Fruit fly (Drosophila melanogaster) whole organism: ENCODE results near the gene CG31288.

Source experiments
- CG8478 ChIP-seq: fragments of >200 bp; optimal IDR thresholded peaks from 2 replicates; lab custom pipeline; 2018; ENCODE audit warnings: inconsistent platforms
- Dll ChIP-seq: fragments of >200 bp; optimal IDR thresholded peaks from 2 replicates; lab custom pipeline; 2017
- EcR ChIP-seq, 2 experiments: fragments of >200 bp; optimal IDR thresholded peaks; 2 replicates each; lab custom pipeline; 2017; ENCODE audit warnings: missing biosample characterization in 2 of 2, missing genetic modification characterization in 2 of 2, missing genetic modification reagents in 2 of 2
- pan ChIP-seq: fragments of >200 bp; optimal IDR thresholded peaks from 2 replicates; lab custom pipeline; 2017
- psq ChIP-seq: fragments of >200 bp; optimal IDR thresholded peaks from 2 replicates; lab custom pipeline; 2017
- usp ChIP-seq: fragments of >200 bp; optimal IDR thresholded peaks from 2 replicates; lab custom pipeline; 2017; ENCODE audit warnings: missing biosample characterization, missing genetic modification characterization, mixed read lengths

Gene CG31288

dm6 chr3R:25292864-25293284 is 6.5 kb downstream of the CG31288 start, which contains the start of gene CG31098:
TSS of gene CG31098 (minus strand) at chr3R:25292977.
- TF ChIP-seq CG8478 (lab: Kevin White, UChicago) (no peak), psq (no peak), Dll (lab: Kevin White, UChicago) (no peak), pan (lab: Kevin White, UChicago) (no peak), usp (no peak), EcR (GFP tag; optimal IDR thresholded peaks at IDR 0.05; lab: Kevin White, UChicago) (no peak)

- no peak for TF ChIP-seq pan (lab: Kevin White, UChicago)
- no peak for TF ChIP-seq CG8478 (lab: Kevin White, UChicago)
- TF ChIP-seq Dll (lab: Kevin White, UChicago), result no peak
- no peak for TF ChIP-seq psq
- no peak for TF ChIP-seq EcR (GFP tag; optimal IDR thresholded peaks at IDR 0.05; lab: Kevin White, UChicago)
- no peak for TF ChIP-seq usp
These were observed 9.8 kb downstream of the CG31288 start, which contains the start of gene CG11893 for dm6 chr3R:25289589-25289988. TSS of gene CG11893 (plus strand) at chr3R:25289889.

- TF ChIP-seq psq (no peak), EcR (GFP tag; optimal IDR thresholded peaks at IDR 0.05; lab: Kevin White, UChicago) (no peak), usp (no peak), CG8478 (lab: Kevin White, UChicago) (no peak), Dll (lab: Kevin White, UChicago) (no peak), pan (lab: Kevin White, UChicago) (no peak)
These were observed 12.2 kb downstream of the CG31288 start, which contains the start of gene CG13658 for dm6 chr3R:25287128-25287527. TSS of gene CG13658 (plus strand) at chr3R:25287474.

dm6 chr3R:25285173-25285572 is 14.2 kb downstream of the CG31288 start, which contains the start of gene CG31104:
TSS of gene CG31104 (plus strand) at chr3R:25285473.
- TF ChIP-seq EcR (GFP tag; optimal IDR thresholded peaks at IDR 0.05; lab: Kevin White, UChicago) (no peak), CG8478 (lab: Kevin White, UChicago) (no peak)

dm6 chr3R:25283209-25283670 is 16.1 kb downstream of the CG31288 start, which contains the start of gene CG31300:
TSS of gene CG31300 (plus strand) at chr3R:25283620.
- TF ChIP-seq EcR (GFP tag; optimal IDR thresholded peaks at IDR 0.05; lab: Kevin White, UChicago), result no peak
- no peak for TF ChIP-seq usp
- no peak for TF ChIP-seq psq
- TF ChIP-seq pan (lab: Kevin White, UChicago), result no peak
- TF ChIP-seq CG8478 (lab: Kevin White, UChicago), result no peak
- TF ChIP-seq Dll (lab: Kevin White, UChicago), result no peak

dm6 chr3R:25281165-25281564 is 18.2 kb downstream of the CG31288 start, which contains the start of gene CG11892:
TSS of gene CG11892 (plus strand) at chr3R:25281548.
- TF ChIP-seq pan (lab: Kevin White, UChicago), result no peak
- no peak for TF ChIP-seq Dll (lab: Kevin White, UChicago)
- TF ChIP-seq usp, result no peak
- TF ChIP-seq CG8478 (lab: Kevin White, UChicago), result no peak

- TF ChIP-seq usp (no peak), psq (no peak)
These were observed 19.5 kb downstream of the CG31288 start, which contains the start of gene CG10514 for dm6 chr3R:25279796-25280350. TSS of gene CG10514 (minus strand) at chr3R:25279846.

- TF ChIP-seq Dll (lab: Kevin White, UChicago) (no peak), pan (lab: Kevin White, UChicago) (no peak), CG8478 (lab: Kevin White, UChicago) (no peak), EcR (GFP tag; optimal IDR thresholded peaks at IDR 0.05; lab: Kevin White, UChicago) (no peak), usp (no peak), psq (no peak)
These were observed 22.2 kb downstream of the CG31288 start, which contains the start of gene CG10513 for dm6 chr3R:25277112-25277511. TSS of gene CG10513 (minus strand) at chr3R:25277212.

- no peak for TF ChIP-seq EcR (GFP tag; optimal IDR thresholded peaks at IDR 0.05; lab: Kevin White, UChicago)
- no peak for TF ChIP-seq pan (lab: Kevin White, UChicago)
- no peak for TF ChIP-seq CG8478 (lab: Kevin White, UChicago)
- TF ChIP-seq psq, result no peak
- no peak for TF ChIP-seq usp
- no peak for TF ChIP-seq Dll (lab: Kevin White, UChicago)
These were observed 24.1 kb downstream of the CG31288 start for dm6 chr3R:25275276-25275675.

dm6 chr3R:25273537-25273936 is 25.8 kb downstream of the CG31288 start, which contains the start of gene CG11878:
TSS of gene CG11878 (plus strand) at chr3R:25273837.
- TF ChIP-seq CG8478 (lab: Kevin White, UChicago) (no peak), usp (no peak), Dll (lab: Kevin White, UChicago) (no peak), EcR (GFP tag; optimal IDR thresholded peaks at IDR 0.05; lab: Kevin White, UChicago) (no peak), pan (lab: Kevin White, UChicago) (no peak), psq (no peak)

dm6 chr3R:25269909-25270308 is 29.4 kb downstream of the CG31288 start, which contains the start of the genes CG11889 and CG11891:
TSS of gene CG11889 (plus strand) at chr3R:25270209.
TSS of gene CG11891 (plus strand) at chr3R:25270209.
- TF ChIP-seq Dll (lab: Kevin White, UChicago) (no peak), usp (no peak), EcR (GFP tag; optimal IDR thresholded peaks at IDR 0.05; lab: Kevin White, UChicago) (no peak), pan (lab: Kevin White, UChicago) (no peak), psq (no peak), CG8478 (lab: Kevin White, UChicago) (no peak)

- no peak for TF ChIP-seq psq
- no peak for TF ChIP-seq usp
- TF ChIP-seq EcR (GFP tag; optimal IDR thresholded peaks at IDR 0.05; lab: Kevin White, UChicago), result no peak
- no peak for TF ChIP-seq CG8478 (lab: Kevin White, UChicago)
- TF ChIP-seq pan (lab: Kevin White, UChicago), result no peak
- TF ChIP-seq Dll (lab: Kevin White, UChicago), result no peak
These were observed 32.6 kb downstream of the CG31288 start for dm6 chr3R:25266751-25267150.
